Worm (Caenorhabditis elegans) whole organism, L3 larva: ENCODE data around the gene T04C10.3.
A peak's percentile ranks its signal among the peaks of the same experiment; 100 is the strongest.

ENCODE experiments used
- R02D3.7 ChIP-seq: fragments of 150-350 bp; optimal IDR thresholded peaks from 2 replicates; lab custom pipeline; 2014; ENCODE audit warnings: missing biosample characterization, missing genetic modification characterization
- ZK546.5 ChIP-seq: sonication (generic microtip); optimal IDR thresholded peaks from 2 replicates; lab custom pipeline; 2017; ENCODE audit warnings: missing biosample characterization, missing genetic modification characterization
- aly-2 ChIP-seq: fragments of 150-350 bp; optimal IDR thresholded peaks from 2 replicates; lab custom pipeline; 2014; ENCODE audit warnings: missing biosample characterization, missing genetic modification characterization
- ama-1 ChIP-seq: fragments of 150-350 bp; optimal IDR thresholded peaks from 2 replicates; lab custom pipeline; 2018
- ceh-16 ChIP-seq: sonication (generic microtip); optimal IDR thresholded peaks from 2 replicates; lab custom pipeline; 2017; ENCODE audit warnings: missing biosample characterization, missing genetic modification characterization
- ceh-28 ChIP-seq: fragments of 150-350 bp; optimal IDR thresholded peaks from 2 replicates; lab custom pipeline; 2014; ENCODE audit warnings: missing biosample characterization, missing genetic modification reagents, missing genetic modification characterization
- ceh-82 ChIP-seq: fragments of 150-350 bp; optimal IDR thresholded peaks from 2 replicates; lab custom pipeline; 2014; ENCODE audit warnings: missing biosample characterization, missing genetic modification characterization
- ceh-9 ChIP-seq: sonication (generic microtip); optimal IDR thresholded peaks from 2 replicates; lab custom pipeline; 2018; ENCODE audit warnings: missing biosample characterization, missing genetic modification characterization
- daf-12 ChIP-seq: fragments of 150-350 bp; optimal IDR thresholded peaks from 2 replicates; lab custom pipeline; 2014; ENCODE audit warnings: missing biosample characterization, missing genetic modification reagents, missing genetic modification characterization
- egl-27 ChIP-seq: sonication (generic microtip); optimal IDR thresholded peaks from 4 replicates; lab custom pipeline; 2017; ENCODE audit warnings: missing biosample characterization, missing genetic modification reagents, missing genetic modification characterization
- egl-5 ChIP-seq: fragments of 150-350 bp; optimal IDR thresholded peaks from 2 replicates; lab custom pipeline; 2017; ENCODE audit warnings: missing biosample characterization, missing genetic modification reagents, missing genetic modification characterization, inconsistent platforms
- elt-1 ChIP-seq: fragments of 150-350 bp; optimal IDR thresholded peaks from 2 replicates; lab custom pipeline; 2014; ENCODE audit warnings: missing biosample characterization, missing genetic modification characterization
- elt-2 ChIP-seq: sonication (generic microtip); optimal IDR thresholded peaks from 2 replicates; lab custom pipeline; 2016; ENCODE audit warnings: missing genetic modification reagents, mild to moderate bottlenecking, missing genetic modification characterization, missing compliant biosample characterization
- elt-3 ChIP-seq, 3 experiments: fragments of 150-350 bp in 1 of 3; sonication (generic microtip) in 2 of 3; optimal IDR thresholded peaks; 2 replicates in 2 of 3; 4 replicates in 1 of 3; lab custom pipeline; 2014 to 2017; ENCODE audit warnings: missing biosample characterization in 3 of 3, missing genetic modification characterization in 3 of 3
- eor-1 ChIP-seq, 2 experiments: fragments of 150-350 bp; optimal IDR thresholded peaks; 2 replicates each; lab custom pipeline; 2014 to 2018; ENCODE audit warnings: missing biosample characterization in 2 of 2, missing genetic modification characterization in 2 of 2
- fkh-10 ChIP-seq: sonication (generic microtip); optimal IDR thresholded peaks from 2 replicates; lab custom pipeline; 2017; ENCODE audit warnings: missing biosample characterization, missing genetic modification reagents, missing genetic modification characterization
- fkh-2 ChIP-seq: fragments of 150-350 bp; optimal IDR thresholded peaks from 2 replicates; lab custom pipeline; 2014; ENCODE audit warnings: missing biosample characterization, missing genetic modification reagents, missing genetic modification characterization
- fos-1 ChIP-seq: fragments of 150-350 bp; optimal IDR thresholded peaks from 2 replicates; lab custom pipeline; 2014; ENCODE audit warnings: missing biosample characterization, missing genetic modification characterization
- hmg-11 ChIP-seq: sonication (generic microtip); optimal IDR thresholded peaks from 2 replicates; lab custom pipeline; 2016; ENCODE audit warnings: missing genetic modification characterization, missing compliant biosample characterization
- jun-1 ChIP-seq: fragments of 150-350 bp; optimal IDR thresholded peaks from 2 replicates; lab custom pipeline; 2014; ENCODE audit warnings: missing biosample characterization, missing genetic modification reagents, missing genetic modification characterization
- lin-39 ChIP-seq: fragments of 150-350 bp; optimal IDR thresholded peaks from 2 replicates; lab custom pipeline; 2018; ENCODE audit warnings: missing biosample characterization, missing genetic modification reagents, missing genetic modification characterization
- lsy-12 ChIP-seq: sonication (generic microtip); optimal IDR thresholded peaks from 2 replicates; lab custom pipeline; 2016; ENCODE audit warnings: mild to moderate bottlenecking, missing genetic modification characterization, missing compliant biosample characterization
- mdl-1 ChIP-seq: fragments of 150-350 bp; optimal IDR thresholded peaks from 2 replicates; lab custom pipeline; 2014; ENCODE audit warnings: missing biosample characterization, missing genetic modification characterization
- nfya-1 ChIP-seq: sonication (generic microtip); optimal IDR thresholded peaks from 2 replicates; lab custom pipeline; 2017; ENCODE audit warnings: missing genetic modification characterization, mild to moderate bottlenecking, missing compliant biosample characterization, antibody characterized with exemption, moderate library complexity; ENCODE audit not compliant: insufficient read depth
- nhr-11 ChIP-seq: fragments of 150-350 bp; optimal IDR thresholded peaks from 2 replicates; lab custom pipeline; 2014; ENCODE audit warnings: missing biosample characterization, missing genetic modification characterization
- nhr-23 ChIP-seq: fragments of 150-350 bp; optimal IDR thresholded peaks from 2 replicates; lab custom pipeline; 2014; ENCODE audit warnings: missing biosample characterization, missing genetic modification reagents, missing genetic modification characterization
- nhr-237 ChIP-seq: fragments of 150-350 bp; optimal IDR thresholded peaks from 2 replicates; lab custom pipeline; 2014; ENCODE audit warnings: missing biosample characterization, missing genetic modification characterization
- nhr-28 ChIP-seq: fragments of 150-350 bp; optimal IDR thresholded peaks from 2 replicates; lab custom pipeline; 2014; ENCODE audit warnings: missing biosample characterization, missing genetic modification characterization
- nhr-43 ChIP-seq: sonication (generic microtip); optimal IDR thresholded peaks from 2 replicates; lab custom pipeline; 2016; ENCODE audit warnings: mild to moderate bottlenecking, missing genetic modification characterization, missing compliant biosample characterization; ENCODE audit not compliant: poor library complexity, severe bottlenecking
- nhr-67 ChIP-seq: fragments of 150-350 bp; optimal IDR thresholded peaks from 2 replicates; lab custom pipeline; 2014; ENCODE audit warnings: missing biosample characterization, missing genetic modification characterization
- nhr-76 ChIP-seq: fragments of 150-350 bp; sonication (generic microtip); optimal IDR thresholded peaks from 5 replicates; lab custom pipeline; 2014; ENCODE audit warnings: missing biosample characterization, missing genetic modification characterization
- pha-4 ChIP-seq: fragments of 150-350 bp; optimal IDR thresholded peaks from 2 replicates; lab custom pipeline; 2014; ENCODE audit warnings: missing biosample characterization, missing genetic modification reagents, missing genetic modification characterization
- pqm-1 ChIP-seq: fragments of 150-350 bp; optimal IDR thresholded peaks from 2 replicates; lab custom pipeline; 2017; ENCODE audit warnings: missing biosample characterization, missing genetic modification characterization, inconsistent platforms
- skn-1 ChIP-seq: fragments of 150-350 bp; optimal IDR thresholded peaks from 2 replicates; lab custom pipeline; 2014; ENCODE audit warnings: missing biosample characterization, missing genetic modification characterization
- tbx-2 ChIP-seq: sonication (generic microtip); optimal IDR thresholded peaks from 2 replicates; lab custom pipeline; 2016; ENCODE audit warnings: mild to moderate bottlenecking, missing genetic modification characterization, missing compliant biosample characterization
- unc-39 ChIP-seq: sonication (generic microtip); optimal IDR thresholded peaks from 4 replicates; lab custom pipeline; 2017; ENCODE audit warnings: missing biosample characterization, missing genetic modification characterization
- unc-62 ChIP-seq: fragments of 150-350 bp; sonication (generic microtip); optimal IDR thresholded peaks from 4 replicates; lab custom pipeline; 2014; ENCODE audit warnings: missing biosample characterization, missing genetic modification reagents, missing genetic modification characterization
- ztf-11 ChIP-seq: fragments of 150-350 bp; optimal IDR thresholded peaks from 2 replicates; lab custom pipeline; 2014; ENCODE audit warnings: missing biosample characterization, missing genetic modification characterization

Gene T04C10.3

ce11 chrX:14793198-14793747 lies 18.9 kb upstream of the T04C10.3 start, which contains the start of gene sprr-2:
Gene sprr-2, plus strand, starts transcription at chrX:14793445.
- TF ChIP-seq elt-2 (tag; lab: Kevin White, UChicago) (peak; percentile 70), ceh-82 (tag; lab: Kevin White, UChicago) (no peak), nhr-23 (no peak), nhr-237 (tag; lab: Kevin White, UChicago) (no peak), tbx-2 (tag; lab: Kevin White, UChicago) (no peak), mdl-1 (tag; lab: Kevin White, UChicago) (no peak), unc-39 (tag; lab: Kevin White, UChicago) (no peak), ztf-11 (tag; lab: Kevin White, UChicago) (no peak)

ce11 chrX:14794170-14794569 lies 18.0 kb upstream of the T04C10.3 start:
- TF ChIP-seq ceh-9 (no peak), nhr-237 (tag; lab: Kevin White, UChicago) (no peak), nhr-23 (no peak), pha-4 (tag; lab: Kevin White, UChicago) (no peak), fos-1 (tag; lab: Kevin White, UChicago) (no peak), ZK546.5 (tag; lab: Kevin White, UChicago) (no peak), fkh-2 (no peak), egl-27 (tag; lab: Kevin White, UChicago) (no peak), ama-1 (lab: Kevin White, UChicago) (no peak), mdl-1 (tag; lab: Kevin White, UChicago) (no peak), pqm-1 (tag; lab: Kevin White, UChicago) (no peak), elt-2 (tag; lab: Kevin White, UChicago) (no peak)

ce11 chrX:14797405-14797804 lies 14.8 kb upstream of the T04C10.3 start:
- TF ChIP-seq lsy-12 (tag; lab: Kevin White, UChicago) (no peak), daf-12 (tag; lab: Kevin White, UChicago) (no peak), aly-2 (no peak), nhr-76 (tag; lab: Kevin White, UChicago) (no peak), skn-1 (tag; lab: Kevin White, UChicago) (no peak), pha-4 (tag; lab: Kevin White, UChicago) (no peak), ceh-16 (tag; lab: Kevin White, UChicago) (no peak), nhr-28 (tag; lab: Kevin White, UChicago) (no peak)
- TF ChIP-seq, all 47 proteins: peak for 0

- TF ChIP-seq tbx-2 (tag; lab: Kevin White, UChicago) (peak; percentile 47), R02D3.7 (tag; lab: Kevin White, UChicago) (no peak), ZK546.5 (tag; lab: Kevin White, UChicago) (no peak), elt-2 (tag; lab: Kevin White, UChicago) (peak; percentile 50), nfya-1 (tag; lab: Kevin White, UChicago) (peak; percentile 37), ztf-11 (tag; lab: Kevin White, UChicago) (no peak), unc-39 (tag; lab: Kevin White, UChicago) (no peak), egl-27 (tag; lab: Kevin White, UChicago) (no peak), nhr-43 (tag; lab: Kevin White, UChicago) (peak; percentile 45), fos-1 (tag; lab: Kevin White, UChicago) (no peak), ceh-28 (tag; lab: Kevin White, UChicago) (no peak), pha-4 (tag; lab: Kevin White, UChicago) (peak; percentile 33), eor-1 (tag; optimal IDR thresholded peaks at IDR 0.05; lab: Kevin White, UChicago) (no peak), ceh-16 (tag; lab: Kevin White, UChicago) (no peak), egl-5 (no peak), jun-1 (tag; lab: Kevin White, UChicago) (no peak), aly-2 (no peak), nhr-67 (tag; lab: Kevin White, UChicago) (no peak), ceh-9 (no peak), nhr-28 (tag; lab: Kevin White, UChicago) (no peak), nhr-76 (tag; lab: Kevin White, UChicago) (no peak), fkh-10 (GFP tag; lab: Kevin White, UChicago) (no peak), elt-1 (tag; lab: Kevin White, UChicago) (no peak), lin-39 (peak; percentile 61), hmg-11 (tag; lab: Kevin White, UChicago) (peak; percentile 77), nhr-237 (tag; lab: Kevin White, UChicago) (no peak), unc-62 (GFP tag; lab: Kevin White, UChicago) (no peak), nhr-11 (tag; lab: Kevin White, UChicago) (no peak), pqm-1 (tag; lab: Kevin White, UChicago) (peak; percentile 6), elt-3 (tag; optimal IDR thresholded peaks at IDR 0.05; lab: Kevin White, UChicago) (no peak)
Measured at ce11 chrX:14804706-14805105, 7.5 kb upstream of the T04C10.3 start.
